Worm (Caenorhabditis elegans): ENCODE measurements around the gene B0222.1.

The B0222.1 gene

DNA sequence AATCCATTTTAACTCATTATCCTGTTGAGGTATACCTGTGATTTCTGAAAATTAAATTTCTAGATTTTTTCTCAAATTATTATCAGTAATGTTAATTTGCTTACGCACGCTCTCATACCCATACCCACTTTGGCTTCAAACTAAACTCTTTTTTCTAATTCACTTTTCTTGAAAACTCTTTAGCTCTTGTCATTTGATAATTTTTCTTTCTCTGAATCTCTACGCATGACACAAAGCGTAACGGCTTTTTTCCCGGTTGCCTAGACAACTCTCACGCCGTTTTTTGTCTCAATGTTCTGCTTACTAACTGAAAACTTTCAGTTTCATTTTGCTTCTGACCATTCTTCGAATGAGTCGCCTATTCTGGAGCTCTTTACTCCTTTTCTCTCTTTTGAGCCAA lies at the start of gene B0222.1:
TSS of gene B0222.1 (plus strand) at position 306 of the 400 bp plus-strand sequence.
- no peak for TF ChIP-seq dao-5 (tag; optimal IDR thresholded peaks at IDR 0.05)
- no peak for TF ChIP-seq him-1 (tag; optimal IDR thresholded peaks at IDR 0.05)
- TF ChIP-seq W03F9.2 (tag; optimal IDR thresholded peaks at IDR 0.05) = no peak

DNA sequence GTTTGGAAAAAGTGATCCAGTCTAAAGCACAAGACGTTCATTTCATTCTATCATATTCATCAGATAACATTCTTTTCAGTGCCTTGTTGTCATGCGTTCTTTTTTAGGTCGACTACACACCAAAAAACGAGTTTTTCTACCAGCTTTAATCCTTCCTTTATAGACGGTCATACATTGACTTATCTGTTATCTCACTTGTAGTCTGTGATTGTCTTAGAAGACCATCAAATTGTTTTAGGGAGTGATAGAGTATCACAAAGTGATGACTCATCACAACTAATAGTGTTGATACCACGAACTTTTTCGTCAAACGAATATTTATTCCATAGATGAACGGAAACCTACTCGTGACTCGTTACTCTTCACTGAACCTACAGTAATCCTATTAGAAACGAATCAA lies 48.2 kb upstream of the B0222.1 start:
- no peak for TF ChIP-seq W03F9.2 (tag; optimal IDR thresholded peaks at IDR 0.05)

DNA sequence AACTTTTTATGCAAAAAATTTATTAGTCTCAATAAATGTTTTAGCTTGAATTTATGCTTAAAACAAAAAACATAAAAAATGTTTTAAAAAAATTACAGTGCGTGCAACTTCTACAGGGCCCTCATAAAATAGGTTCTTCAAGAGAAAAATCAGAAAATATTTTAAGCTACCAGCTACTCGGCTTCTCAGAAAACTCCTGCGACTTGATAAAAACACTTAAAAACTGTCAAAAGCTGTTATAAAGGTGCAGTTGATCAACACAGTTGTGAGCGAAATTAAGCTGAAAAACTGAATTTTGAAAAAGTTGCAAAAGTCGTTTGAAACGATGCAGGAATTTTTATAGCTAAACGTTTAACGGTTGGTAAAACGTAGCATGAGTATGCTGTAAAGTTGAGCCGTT lies 45.3 kb upstream of the B0222.1 start:
- TF ChIP-seq W03F9.2 (tag; optimal IDR thresholded peaks at IDR 0.05) (no peak), dao-5 (tag; optimal IDR thresholded peaks at IDR 0.05) (no peak)

DNA sequence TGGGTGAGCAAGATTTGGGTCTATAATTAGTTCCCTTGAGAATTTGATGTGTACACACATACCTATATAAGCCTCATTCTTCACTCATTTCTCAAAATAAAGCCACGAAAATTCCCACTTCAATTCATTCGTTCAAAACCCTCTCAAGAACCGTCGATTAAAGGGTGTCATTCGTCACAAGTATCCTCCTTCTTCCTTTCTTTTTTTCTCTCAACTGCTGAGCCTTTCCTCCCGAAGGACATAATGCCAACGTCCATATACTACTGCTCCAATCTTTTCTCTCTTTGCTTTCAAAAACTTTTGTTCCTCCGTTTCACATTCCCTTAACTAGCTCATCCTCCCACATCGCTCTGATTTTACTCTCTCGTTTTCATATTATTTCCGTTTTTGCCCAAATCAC lies 41.8 kb upstream of the B0222.1 start, which contains the start of gene T27E4.1:
TSS of gene T27E4.1 (plus strand) at position 137 of the 400 bp plus-strand sequence.
- TF ChIP-seq him-1 (tag; optimal IDR thresholded peaks at IDR 0.05) (no peak), W03F9.2 (tag; optimal IDR thresholded peaks at IDR 0.05) (no peak), dao-5 (tag; optimal IDR thresholded peaks at IDR 0.05) (no peak)

DNA sequence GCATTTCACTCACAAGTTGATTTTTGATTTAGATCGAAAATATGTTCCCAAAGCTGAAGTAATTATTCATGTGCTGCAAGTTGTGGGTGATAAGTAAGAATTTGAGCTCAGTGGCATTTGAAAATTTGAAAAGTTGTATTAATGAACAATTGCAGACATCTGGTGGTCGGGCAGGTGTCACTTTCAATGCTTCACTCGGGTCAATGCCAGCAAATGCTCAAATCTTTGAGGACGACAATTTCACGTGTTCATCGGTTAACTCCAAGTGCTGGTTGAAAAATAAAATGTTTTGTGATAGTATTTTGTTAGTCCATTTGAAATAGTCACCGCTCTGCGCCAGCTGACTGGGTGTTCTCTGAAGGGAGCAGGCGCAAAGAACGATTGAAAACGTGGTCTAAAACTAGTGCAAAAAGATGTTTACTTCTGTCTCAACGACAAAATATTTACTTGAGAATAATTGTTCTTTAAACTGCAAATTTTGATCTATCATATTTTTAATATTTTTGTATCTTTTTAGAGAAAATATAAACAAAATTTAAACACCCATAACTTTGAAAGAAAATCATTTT lies 39.9 kb upstream of the B0222.1 start:
- TF ChIP-seq W03F9.2 (tag; optimal IDR thresholded peaks at IDR 0.05) (no peak), dao-5 (tag; optimal IDR thresholded peaks at IDR 0.05) (no peak), him-1 (tag; optimal IDR thresholded peaks at IDR 0.05) (no peak)

DNA sequence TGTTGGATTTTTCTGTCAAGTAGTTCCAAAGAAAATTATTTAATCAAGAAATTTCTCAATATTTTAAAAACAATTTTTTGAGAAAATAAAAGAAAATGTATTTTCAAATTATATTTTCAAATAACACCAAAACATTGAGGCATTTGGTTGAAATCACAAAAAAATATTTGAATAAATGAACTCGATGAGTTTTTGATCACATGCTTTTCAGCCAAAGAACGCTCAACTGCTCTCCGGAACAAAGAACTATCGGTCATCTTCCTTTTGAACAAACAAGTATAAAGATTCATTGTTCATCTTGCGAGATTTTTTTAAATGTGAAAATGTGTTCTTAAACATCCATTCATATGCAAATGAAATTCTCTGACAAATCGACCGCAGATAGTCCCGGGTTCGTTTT lies 39.1 kb upstream of the B0222.1 start:
- TF ChIP-seq W03F9.2 (tag; optimal IDR thresholded peaks at IDR 0.05) = no peak
- TF ChIP-seq him-1 (tag; optimal IDR thresholded peaks at IDR 0.05) = no peak
- no peak for TF ChIP-seq dao-5 (tag; optimal IDR thresholded peaks at IDR 0.05)

DNA sequence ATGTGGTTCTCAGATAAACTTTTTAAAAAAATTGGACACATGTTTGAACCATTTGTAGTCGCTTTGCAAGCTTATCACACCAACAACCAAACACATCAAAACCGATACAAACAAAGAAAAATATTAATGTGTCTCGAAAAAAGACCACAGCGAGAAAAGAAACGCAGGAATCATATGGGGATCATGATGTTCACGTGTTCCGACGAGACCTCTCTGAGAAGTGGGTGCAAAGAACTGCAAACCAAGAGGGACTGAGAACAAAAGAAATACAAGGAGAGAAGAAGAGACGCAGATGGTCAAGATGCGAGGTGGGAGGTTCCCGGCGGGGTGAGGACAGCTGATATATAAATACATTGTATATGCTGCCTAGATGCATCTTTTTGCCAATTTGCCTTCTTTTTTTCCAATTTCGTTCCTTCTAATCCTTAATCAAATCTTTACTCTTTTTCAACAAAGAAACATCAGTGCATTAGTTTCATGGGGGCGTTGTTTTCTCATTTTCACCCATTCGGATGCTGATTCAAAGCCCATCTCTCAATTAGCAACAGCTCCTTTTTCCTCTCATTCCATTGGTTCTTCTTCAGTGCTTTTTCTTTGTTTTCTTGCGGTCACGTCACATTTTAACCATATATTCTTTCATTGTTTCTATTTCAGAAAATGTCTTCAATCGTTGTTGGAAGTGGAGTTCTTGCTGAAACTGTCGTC lies 38.3 kb upstream of the B0222.1 start, which contains the start of gene F21C10.10:
TSS of gene F21C10.10 (plus strand) at position 655 of the 705 bp plus-strand sequence.
- no peak for TF ChIP-seq him-1 (tag; optimal IDR thresholded peaks at IDR 0.05)
- peak; percentile 32 for TF ChIP-seq W03F9.2 (tag; optimal IDR thresholded peaks at IDR 0.05)

DNA sequence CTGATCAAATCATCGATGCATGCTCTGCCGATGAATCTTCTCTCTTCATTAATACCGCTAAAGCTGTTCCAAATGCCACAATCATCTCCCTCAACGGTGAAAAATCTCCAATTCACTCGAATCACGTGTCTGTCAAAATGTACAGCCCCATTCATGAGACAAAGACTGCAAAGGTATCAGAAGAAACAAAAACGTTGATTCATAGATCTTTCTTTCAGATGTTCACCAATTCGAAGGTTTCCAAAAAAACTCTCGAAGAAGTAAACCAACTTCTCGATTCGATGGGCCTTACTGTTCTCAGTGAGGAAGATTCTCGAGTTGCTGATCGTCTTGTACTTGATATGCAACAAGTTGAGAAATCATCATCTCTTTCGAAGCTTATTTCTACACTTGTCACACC lies 37.4 kb upstream of the B0222.1 start:
- TF ChIP-seq him-1 (tag; optimal IDR thresholded peaks at IDR 0.05) = no peak

DNA sequence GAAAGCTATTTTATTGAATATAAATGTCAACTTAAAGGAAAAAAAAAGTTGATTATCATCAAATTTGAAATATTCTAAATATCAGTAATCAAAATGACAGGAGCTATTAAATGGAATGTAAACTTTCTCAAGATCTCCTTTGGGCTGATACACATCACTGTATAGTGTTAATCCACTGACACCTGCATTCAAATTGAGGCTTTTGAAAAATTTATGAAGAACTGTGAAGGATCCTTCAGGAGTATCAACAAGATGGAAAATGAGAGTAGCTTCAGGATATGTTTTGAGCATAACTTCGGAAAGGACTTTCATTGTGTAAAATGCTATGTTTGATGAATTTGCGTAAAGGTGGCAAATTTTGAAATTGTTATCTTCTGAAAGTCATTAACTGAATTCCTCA lies 36.8 kb upstream of the B0222.1 start:
- TF ChIP-seq dao-5 (tag; optimal IDR thresholded peaks at IDR 0.05) (no peak), him-1 (tag; optimal IDR thresholded peaks at IDR 0.05) (no peak), W03F9.2 (tag; optimal IDR thresholded peaks at IDR 0.05) (no peak)

DNA sequence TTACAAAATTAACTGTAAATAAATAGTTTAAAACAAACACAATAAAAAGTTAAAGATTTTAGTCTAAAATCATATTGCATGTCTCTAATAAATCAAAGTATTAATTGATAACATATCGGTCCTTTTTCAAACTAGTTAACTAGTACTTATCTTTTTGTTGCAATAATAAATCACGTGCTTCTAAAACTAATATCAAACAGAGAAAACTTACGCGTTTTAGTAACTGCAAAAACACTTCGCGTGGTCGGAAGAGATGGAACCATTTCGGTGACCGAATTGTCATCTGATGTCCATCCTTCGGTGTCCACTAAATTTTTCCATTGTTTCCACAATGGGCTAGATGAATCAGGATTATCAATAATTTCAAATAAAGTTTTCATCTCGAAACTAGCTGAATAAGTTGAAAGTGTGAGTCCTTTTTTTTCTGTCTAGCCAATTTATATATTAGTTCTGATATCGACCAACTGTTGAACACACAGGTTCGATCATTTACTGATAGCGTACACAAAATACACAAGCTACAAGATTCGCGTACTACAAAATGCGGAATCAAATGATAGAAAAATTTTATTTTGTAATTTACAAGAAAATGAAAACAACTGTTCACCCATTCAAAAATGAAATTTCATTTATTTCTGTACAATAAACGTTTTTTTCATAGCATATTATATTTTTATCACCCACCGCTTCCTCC lies 35.6 kb upstream of the B0222.1 start, which contains the start of gene F21C10.9:
TSS of gene F21C10.9 (minus strand) at position 417 of the 694 bp plus-strand sequence.
- no peak for TF ChIP-seq dao-5 (tag; optimal IDR thresholded peaks at IDR 0.05)
- TF ChIP-seq him-1 (tag; optimal IDR thresholded peaks at IDR 0.05) = no peak
- TF ChIP-seq W03F9.2 (tag; optimal IDR thresholded peaks at IDR 0.05) = no peak

DNA sequence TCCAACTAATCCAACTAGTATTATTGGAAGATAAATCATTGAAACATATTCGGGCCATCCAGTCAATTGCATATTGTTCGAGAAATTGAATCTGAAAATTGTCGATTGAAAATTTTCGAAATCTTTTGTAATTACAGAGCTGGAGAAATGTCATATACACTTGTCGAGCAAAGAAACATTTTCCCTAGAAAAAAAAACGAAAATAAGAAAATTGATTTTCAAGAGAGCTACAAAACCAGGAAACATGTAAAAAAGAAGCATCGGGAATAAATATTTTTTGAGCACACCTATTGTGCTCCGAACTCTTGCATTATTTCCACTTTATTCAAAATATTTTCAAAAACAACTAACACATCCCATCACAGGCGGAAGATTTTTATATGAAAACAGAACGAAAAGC lies 33.0 kb upstream of the B0222.1 start, which contains the start of gene frpr-6:
TSS of gene frpr-6 (minus strand) at position 101 of the 400 bp plus-strand sequence.
- TF ChIP-seq dao-5 (tag; optimal IDR thresholded peaks at IDR 0.05) (no peak), him-1 (tag; optimal IDR thresholded peaks at IDR 0.05) (no peak), W03F9.2 (tag; optimal IDR thresholded peaks at IDR 0.05) (no peak)

DNA sequence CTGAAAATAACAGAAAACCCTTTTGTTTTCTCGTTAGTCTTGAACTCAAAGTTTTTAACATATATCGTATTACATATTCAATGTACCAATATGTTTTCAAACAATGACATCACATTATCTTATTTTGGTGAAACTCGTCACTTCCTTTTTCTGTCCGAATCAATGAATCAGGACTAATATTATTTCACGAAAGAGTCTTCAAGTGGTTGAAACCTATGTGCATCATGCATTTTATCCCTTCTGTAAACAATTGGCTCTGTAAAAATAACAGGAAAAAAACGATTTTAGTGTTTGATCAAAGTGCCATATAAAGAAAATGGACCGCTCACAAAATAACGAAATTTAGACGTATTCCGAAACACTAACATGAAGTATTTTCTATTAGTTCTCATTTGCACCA lies 25.8 kb upstream of the B0222.1 start, which contains the start of gene F21C10.18:
TSS of gene F21C10.18 (plus strand) at position 301 of the 400 bp plus-strand sequence.
- TF ChIP-seq dao-5 (tag; optimal IDR thresholded peaks at IDR 0.05) (no peak), W03F9.2 (tag; optimal IDR thresholded peaks at IDR 0.05) (no peak), him-1 (tag; optimal IDR thresholded peaks at IDR 0.05) (no peak)

DNA sequence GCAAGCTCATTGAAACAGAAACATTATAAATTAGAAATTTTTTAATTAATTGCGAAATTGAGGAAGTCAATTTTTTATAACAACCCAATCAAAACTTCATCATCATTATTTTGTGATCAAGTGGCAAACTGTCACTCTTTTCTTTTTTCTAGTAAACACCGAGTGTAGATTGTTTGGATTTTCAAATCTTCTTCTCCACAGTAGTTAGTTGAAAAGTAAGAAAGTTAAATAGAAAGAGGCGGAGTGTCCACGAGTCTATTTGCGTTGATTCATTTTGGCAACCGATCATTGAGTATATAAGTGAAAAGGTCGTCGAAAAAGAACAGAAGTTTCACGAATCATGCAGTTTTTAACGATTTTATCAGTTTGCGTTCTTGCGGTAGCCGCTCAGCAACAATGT lies 24.8 kb upstream of the B0222.1 start, which contains the start of gene pqn-31:
TSS of gene pqn-31 (plus strand) at position 301 of the 400 bp plus-strand sequence.
- TF ChIP-seq dao-5 (tag; optimal IDR thresholded peaks at IDR 0.05) = no peak
- TF ChIP-seq W03F9.2 (tag; optimal IDR thresholded peaks at IDR 0.05) = no peak
- no peak for TF ChIP-seq him-1 (tag; optimal IDR thresholded peaks at IDR 0.05)

DNA sequence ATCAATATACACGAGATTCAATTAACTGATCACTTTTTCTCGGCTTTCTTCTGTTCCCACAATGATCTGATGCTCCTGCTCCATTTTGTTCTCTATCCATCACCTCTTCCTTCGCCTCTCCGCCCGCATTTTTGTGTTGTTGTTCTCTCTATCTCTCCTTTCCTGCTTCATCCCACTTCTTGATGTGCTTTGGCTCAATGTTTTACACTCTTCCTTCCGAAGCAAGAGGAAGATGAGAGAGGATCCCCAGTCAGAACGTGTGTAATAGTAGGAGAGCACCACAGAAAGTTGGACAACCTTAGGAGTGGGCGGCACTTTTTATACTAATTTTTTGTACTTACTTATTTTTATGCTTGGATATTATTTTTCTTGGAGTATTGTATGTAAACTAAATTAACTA lies 22.1 kb upstream of the B0222.1 start:
- TF ChIP-seq W03F9.2 (tag; optimal IDR thresholded peaks at IDR 0.05) (no peak), him-1 (tag; optimal IDR thresholded peaks at IDR 0.05) (no peak), dao-5 (tag; optimal IDR thresholded peaks at IDR 0.05) (no peak)

Measured in whole organism, L4/young adult.